Fruit fly (Drosophila melanogaster): ENCODE data around the gene CG31949.

The CG31949 gene

dm6 chr2L:2252745-2253144 is 47.2 kb upstream of the CG31949 start, which contains the start of gene CG17234:
CG17234 (plus strand) TSS chr2L:2253045.
- TF ChIP-seq CG9705 (GFP tag; optimal IDR thresholded peaks at IDR 0.05) (no peak), foxo (GFP tag; optimal IDR thresholded peaks at IDR 0.05) (no peak), h (GFP tag; optimal IDR thresholded peaks at IDR 0.05) (no peak), N (GFP tag; optimal IDR thresholded peaks at IDR 0.05) (no peak), Myc (optimal IDR thresholded peaks at IDR 0.05) (no peak), OdsH (GFP tag; optimal IDR thresholded peaks at IDR 0.05) (no peak), Dif (GFP tag; optimal IDR thresholded peaks at IDR 0.05; ENCODE audit: partially characterized antibody) (no peak), CrebA (GFP tag; optimal IDR thresholded peaks at IDR 0.05; ENCODE audit: borderline replicate concordance) (no peak)

dm6 chr2L:2254950-2255349 is 45.0 kb upstream of the CG31949 start, which contains the start of gene Send1:
Send1 (minus strand) TSS chr2L:2255050.
- no peak for TF ChIP-seq Hr78 (GFP tag; optimal IDR thresholded peaks at IDR 0.05)
- TF ChIP-seq Vsx2 (GFP tag; optimal IDR thresholded peaks at IDR 0.05; ENCODE audit: partially characterized antibody), result no peak
- TF ChIP-seq N (GFP tag; optimal IDR thresholded peaks at IDR 0.05), result no peak
- TF ChIP-seq GATAd (GFP tag; optimal IDR thresholded peaks at IDR 0.05), result no peak
- TF ChIP-seq CrebA (GFP tag; optimal IDR thresholded peaks at IDR 0.05; ENCODE audit: borderline replicate concordance), result no peak
- no peak for TF ChIP-seq h (GFP tag; optimal IDR thresholded peaks at IDR 0.05)
- TF ChIP-seq foxo (GFP tag; optimal IDR thresholded peaks at IDR 0.05), result no peak
- TF ChIP-seq Dif (GFP tag; optimal IDR thresholded peaks at IDR 0.05; ENCODE audit: partially characterized antibody), result no peak
- no peak for TF ChIP-seq sv (GFP tag; optimal IDR thresholded peaks at IDR 0.05)
- TF ChIP-seq woc (GFP tag; optimal IDR thresholded peaks at IDR 0.05), result no peak
- TF ChIP-seq Myc (optimal IDR thresholded peaks at IDR 0.05), result no peak
- no peak for TF ChIP-seq Hnf4 (GFP tag; optimal IDR thresholded peaks at IDR 0.05)
- no peak for TF ChIP-seq jim (GFP tag; optimal IDR thresholded peaks at IDR 0.05)
- TF ChIP-seq dl (GFP tag; optimal IDR thresholded peaks at IDR 0.05; ENCODE audit: insufficient read depth in 1 of 2, partially characterized antibody in 2 of 2), result no peak
- no peak for TF ChIP-seq rgr (GFP tag; optimal IDR thresholded peaks at IDR 0.05)
- no peak for TF ChIP-seq HLH106 (tag; optimal IDR thresholded peaks at IDR 0.05)
- TF ChIP-seq pan (optimal IDR thresholded peaks at IDR 0.05), result no peak
- no peak for TF ChIP-seq lola (GFP tag; optimal IDR thresholded peaks at IDR 0.05)
- TF ChIP-seq Jra (GFP tag; optimal IDR thresholded peaks at IDR 0.05), result no peak
- TF ChIP-seq ey (GFP tag; optimal IDR thresholded peaks at IDR 0.05), result no peak

- TF ChIP-seq tai (GFP tag; optimal IDR thresholded peaks at IDR 0.05) (no peak), Jra (GFP tag; optimal IDR thresholded peaks at IDR 0.05) (no peak), Hr78 (GFP tag; optimal IDR thresholded peaks at IDR 0.05) (no peak), pan (optimal IDR thresholded peaks at IDR 0.05) (no peak), fru (GFP tag; optimal IDR thresholded peaks at IDR 0.05) (no peak), Vsx2 (GFP tag; optimal IDR thresholded peaks at IDR 0.05; ENCODE audit: partially characterized antibody) (no peak), woc (GFP tag; optimal IDR thresholded peaks at IDR 0.05) (no peak), sv (GFP tag; optimal IDR thresholded peaks at IDR 0.05) (no peak), CrebA (GFP tag; optimal IDR thresholded peaks at IDR 0.05; ENCODE audit: borderline replicate concordance) (no peak), Mio (GFP tag; optimal IDR thresholded peaks at IDR 0.05) (no peak), CG9705 (GFP tag; optimal IDR thresholded peaks at IDR 0.05) (no peak), foxo (GFP tag; optimal IDR thresholded peaks at IDR 0.05) (no peak), rgr (GFP tag; optimal IDR thresholded peaks at IDR 0.05) (no peak)
Measured at dm6 chr2L:2263142-2263541, 36.8 kb upstream of the CG31949 start, which contains the start of gene CG4270. CG4270 (plus strand) TSS chr2L:2263442.

- no peak for TF ChIP-seq Dfd (GFP tag; optimal IDR thresholded peaks at IDR 0.05)
- TF ChIP-seq dmrt93B (GFP tag; optimal IDR thresholded peaks at IDR 0.05), result no peak
- no peak for TF ChIP-seq sage (GFP tag; optimal IDR thresholded peaks at IDR 0.05)
- no peak for TF ChIP-seq CG9705 (GFP tag; optimal IDR thresholded peaks at IDR 0.05)
- TF ChIP-seq h (GFP tag; optimal IDR thresholded peaks at IDR 0.05), result no peak
- no peak for TF ChIP-seq Dif (GFP tag; optimal IDR thresholded peaks at IDR 0.05; ENCODE audit: partially characterized antibody)
- TF ChIP-seq jim (GFP tag; optimal IDR thresholded peaks at IDR 0.05), result no peak
- no peak for TF ChIP-seq CG32264 (GFP tag; optimal IDR thresholded peaks at IDR 0.05)
- TF ChIP-seq brk (GFP tag; optimal IDR thresholded peaks at IDR 0.05), result no peak
- TF ChIP-seq OdsH (GFP tag; optimal IDR thresholded peaks at IDR 0.05), result no peak
- TF ChIP-seq ey (GFP tag; optimal IDR thresholded peaks at IDR 0.05), result no peak
- TF ChIP-seq Vsx2 (GFP tag; optimal IDR thresholded peaks at IDR 0.05; ENCODE audit: partially characterized antibody), result no peak
- no peak for TF ChIP-seq Myc (optimal IDR thresholded peaks at IDR 0.05)
- no peak for TF ChIP-seq rgr (GFP tag; optimal IDR thresholded peaks at IDR 0.05)
- no peak for TF ChIP-seq usp (GFP tag; optimal IDR thresholded peaks at IDR 0.05)
- no peak for TF ChIP-seq fru (GFP tag; optimal IDR thresholded peaks at IDR 0.05)
- TF ChIP-seq woc (GFP tag; optimal IDR thresholded peaks at IDR 0.05), result no peak
- no peak for TF ChIP-seq CrebA (GFP tag; optimal IDR thresholded peaks at IDR 0.05; ENCODE audit: borderline replicate concordance)
- TF ChIP-seq psq (GFP tag; optimal IDR thresholded peaks at IDR 0.05), result no peak
Measured at dm6 chr2L:2265221-2265620, 34.7 kb upstream of the CG31949 start, which contains the start of gene CG34049. CG34049 (minus strand) TSS chr2L:2265321.
